Fruit fly (Drosophila melanogaster): ENCODE results near the gene Traf6.
A peak's percentile ranks its signal among the peaks of the same experiment; 100 is the strongest.

Traf6 gene

dm6 chrX:8142067-8142462, 15.1 kb downstream of the Traf6 start, which contains the start of gene Smox (continued):
- no peak for TF ChIP-seq CG12769 (tag; optimal IDR thresholded peaks at IDR 0.05)
- TF ChIP-seq Hmx (GFP tag; optimal IDR thresholded peaks at IDR 0.05) = no peak
- TF ChIP-seq BEAF-32 (GFP tag; optimal IDR thresholded peaks at IDR 0.05) = peak; percentile 43
- TF ChIP-seq Dll (GFP tag; IDR thresholded peaks at IDR 0.05; ENCODE audit: partially characterized antibody) = no peak
- TF ChIP-seq hth (optimal IDR thresholded peaks at IDR 0.05) = no peak
- no peak for TF ChIP-seq CG2202 (tag; optimal IDR thresholded peaks at IDR 0.05)
- TF ChIP-seq nom (GFP tag; optimal IDR thresholded peaks at IDR 0.05) = no peak
- TF ChIP-seq CG4730 (GFP tag; IDR thresholded peaks at IDR 0.05) = no peak
- TF ChIP-seq CG6689 (GFP tag; IDR thresholded peaks at IDR 0.05) = no peak
- TF ChIP-seq eyg (GFP tag; optimal IDR thresholded peaks at IDR 0.05) = no peak
- no peak for TF ChIP-seq CG34224 (GFP tag; IDR thresholded peaks at IDR 0.05; ENCODE audit: partially characterized antibody)
- no peak for TF ChIP-seq CG8281 (tag; optimal IDR thresholded peaks at IDR 0.05)
- peak; percentile 35 for TF ChIP-seq lbe (GFP tag; optimal IDR thresholded peaks at IDR 0.05)
- peak; percentile 87 for TF ChIP-seq gfzf (GFP tag; optimal IDR thresholded peaks at IDR 0.05)
- peak; percentile 22 for TF ChIP-seq CG15514 (GFP tag; optimal IDR thresholded peaks at IDR 0.05)
- peak; percentile 26 for TF ChIP-seq CG8924 (tag; optimal IDR thresholded peaks at IDR 0.05)
- no peak for TF ChIP-seq CG17359 (tag; optimal IDR thresholded peaks at IDR 0.05)
- TF ChIP-seq pho (GFP tag; optimal IDR thresholded peaks at IDR 0.05) = no peak
- peak; percentile 21 for TF ChIP-seq CG17829 (tag; optimal IDR thresholded peaks at IDR 0.05)

- peak; percentile 10 for TF ChIP-seq CG12219 (GFP tag; optimal IDR thresholded peaks at IDR 0.05)
- peak; percentile 36 for TF ChIP-seq CG34376 (GFP tag; optimal IDR thresholded peaks at IDR 0.05)
- no peak for TF ChIP-seq Ptx1 (GFP tag; IDR thresholded peaks at IDR 0.05)
- TF ChIP-seq Xbp1 (GFP tag; optimal IDR thresholded peaks at IDR 0.05) = peak; percentile 16
- peak; percentile 22 for TF ChIP-seq CG10209 (GFP tag; optimal IDR thresholded peaks at IDR 0.05)
- TF ChIP-seq CG15269 (tag; optimal IDR thresholded peaks at IDR 0.05) = peak; percentile 3
- no peak for TF ChIP-seq bigmax (GFP tag; optimal IDR thresholded peaks at IDR 0.05)
- no peak for TF ChIP-seq CG33557 (GFP tag; optimal IDR thresholded peaks at IDR 0.05)
- peak; percentile 66 for TF ChIP-seq pros (GFP tag; optimal IDR thresholded peaks at IDR 0.05)
- no peak for TF ChIP-seq zen (tag; optimal IDR thresholded peaks at IDR 0.05)
- peak; percentile 64 for TF ChIP-seq Adf1 (GFP tag; IDR thresholded peaks at IDR 0.05)
- TF ChIP-seq CG8478 (optimal IDR thresholded peaks at IDR 0.05) = peak; percentile 84
- no peak for TF ChIP-seq CG1529 (GFP tag; optimal IDR thresholded peaks at IDR 0.05)
- no peak for TF ChIP-seq phol (tag; optimal IDR thresholded peaks at IDR 0.05)
- peak; percentile 31 for TF ChIP-seq bcd (GFP tag; optimal IDR thresholded peaks at IDR 0.05)
- TF ChIP-seq CG17612 (GFP tag; IDR thresholded peaks at IDR 0.05) = peak; percentile 27; the same call in 1 of the 2 replicates
- TF ChIP-seq CG2120 (GFP tag; optimal IDR thresholded peaks at IDR 0.05) = peak; percentile 90
- TF ChIP-seq ara (GFP tag; IDR thresholded peaks at IDR 0.05) = no peak
- TF ChIP-seq pfk (GFP tag; optimal IDR thresholded peaks at IDR 0.05) = peak; percentile 13
- peak; percentile 69 for TF ChIP-seq MESR4 (GFP tag; optimal IDR thresholded peaks at IDR 0.05)
- peak; percentile 11 for TF ChIP-seq HmgD (GFP tag; optimal IDR thresholded peaks at IDR 0.05)
- TF ChIP-seq mld (GFP tag; IDR thresholded peaks at IDR 0.05; ENCODE audit: partially characterized antibody) = no peak
- peak; percentile 19 to 29 for TF ChIP-seq Pdp1 (GFP tag; optimal IDR thresholded peaks at IDR 0.05)
- no peak for TF ChIP-seq prd (optimal IDR thresholded peaks at IDR 0.05)
- TF ChIP-seq prd (GFP tag; IDR thresholded peaks at IDR 0.05) = peak; percentile 44; the same call in 1 of the 3 replicates
- TF ChIP-seq Mes4 (GFP tag; optimal IDR thresholded peaks at IDR 0.05) = no peak
- peak; percentile 4 for TF ChIP-seq CG8924 (tag; optimal IDR thresholded peaks at IDR 0.05)
- TF ChIP-seq CG4707 (GFP tag; optimal IDR thresholded peaks at IDR 0.05) = no peak
- peak in 1 of 2 experiments; percentile 57 for TF ChIP-seq dpn (GFP tag; optimal IDR thresholded peaks at IDR 0.05)
- peak; percentile 28 for TF ChIP-seq CG7556 (GFP tag; optimal IDR thresholded peaks at IDR 0.05)
- peak; percentile 37; the same call in 1 of the 2 replicates for TF ChIP-seq CG9932 (GFP tag; IDR thresholded peaks at IDR 0.05)
Observed at dm6 chrX:8141353-8142066, 15.7 kb downstream of the Traf6 start.

Measured in whole organism, embryonic.